Fruit fly (Drosophila melanogaster) whole organism, embryonic: ENCODE measurements around the gene Dpm2.
A peak's percentile ranks its signal among the peaks of the same experiment; 100 is the strongest.

Experiments used
- Abd-B ChIP-seq: fragments of 200-800 bp; sonication (Bioruptor generic); optimal IDR thresholded peaks from 2 replicates; lab custom pipeline; 2018; ENCODE audit warnings: missing biosample characterization, mild to moderate bottlenecking, missing genetic modification characterization, moderate library complexity
- Atf6 ChIP-seq: fragments of 200-800 bp; sonication (Bioruptor generic); IDR thresholded peaks from 2 replicates; pipeline ENCODE4 v1.3.6; 2022; ENCODE audit warnings: missing biosample characterization, missing genetic modification characterization
- Blimp-1 ChIP-seq: fragments of 200-800 bp; sonication (Bioruptor generic); optimal IDR thresholded peaks from 3 replicates; lab custom pipeline; 2018; ENCODE audit warnings: missing biosample characterization, missing genetic modification characterization, mild to moderate bottlenecking, moderate library complexity, missing genetic modification reagents
- CG12071 ChIP-seq: fragments of 200-800 bp; sonication (Bioruptor generic); optimal IDR thresholded peaks from 3 replicates; lab custom pipeline; 2018; ENCODE audit warnings: missing biosample characterization, mild to moderate bottlenecking, missing genetic modification characterization
- CG12104 ChIP-seq: fragments of 200-800 bp; sonication (Bioruptor generic); optimal IDR thresholded peaks from 3 replicates; lab custom pipeline; 2016; ENCODE audit warnings: missing biosample characterization, missing genetic modification characterization
- CG12769 ChIP-seq: fragments of 200-800 bp; sonication (Bioruptor generic); optimal IDR thresholded peaks from 2 replicates; lab custom pipeline; 2019; ENCODE audit warnings: missing biosample characterization, mild to moderate bottlenecking, missing genetic modification characterization, moderate library complexity
- CG14965 ChIP-seq: fragments of 200-800 bp; sonication (Bioruptor generic); optimal IDR thresholded peaks from 2 replicates; lab custom pipeline; 2016; ENCODE audit warnings: missing biosample characterization, missing genetic modification characterization, borderline replicate concordance
- CG1603 ChIP-seq: fragments of 200-800 bp; sonication (Bioruptor generic); optimal IDR thresholded peaks from 2 replicates; lab custom pipeline; 2019; ENCODE audit warnings: missing biosample characterization, mild to moderate bottlenecking, missing genetic modification characterization, moderate library complexity
- CG16815 ChIP-seq: fragments of 200-800 bp; sonication (Bioruptor generic); optimal IDR thresholded peaks from 3 replicates; lab custom pipeline; 2017; ENCODE audit warnings: missing biosample characterization, mild to moderate bottlenecking, missing genetic modification characterization
- CG18619 ChIP-seq: fragments of 200-800 bp; sonication (Bioruptor generic); optimal IDR thresholded peaks from 3 replicates; lab custom pipeline; 2017; ENCODE audit warnings: missing biosample characterization, mild to moderate bottlenecking, missing genetic modification characterization
- CG2120 ChIP-seq: fragments of 200-800 bp; sonication (Bioruptor generic); optimal IDR thresholded peaks from 3 replicates; lab custom pipeline; 2016; ENCODE audit warnings: missing biosample characterization, missing genetic modification characterization
- CG2199 ChIP-seq: fragments of 200-800 bp; sonication (Bioruptor generic); IDR thresholded peaks from 3 replicates; pipeline ENCODE4 v1.3.6; 2022; ENCODE audit warnings: missing biosample characterization, missing genetic modification characterization
- CG2678 ChIP-seq: fragments of 200-800 bp; sonication (Bioruptor generic); optimal IDR thresholded peaks from 3 replicates; lab custom pipeline; 2019; ENCODE audit warnings: missing biosample characterization, mild to moderate bottlenecking, missing genetic modification characterization, moderate library complexity
- CG3281 ChIP-seq: fragments of 200-800 bp; sonication (Bioruptor generic); optimal IDR thresholded peaks from 3 replicates; lab custom pipeline; 2017; ENCODE audit warnings: missing biosample characterization, mild to moderate bottlenecking, missing genetic modification characterization
- CG3838 ChIP-seq: fragments of 200-800 bp; sonication (Bioruptor generic); optimal IDR thresholded peaks from 3 replicates; lab custom pipeline; 2016; ENCODE audit warnings: missing biosample characterization, missing genetic modification characterization
- CG4707 ChIP-seq: fragments of 200-800 bp; sonication (Bioruptor generic); optimal IDR thresholded peaks from 2 replicates; lab custom pipeline; 2018; ENCODE audit warnings: missing biosample characterization, mild to moderate bottlenecking, missing genetic modification characterization, moderate library complexity
- CG4820 ChIP-seq: fragments of 200-800 bp; sonication (Bioruptor generic); optimal IDR thresholded peaks from 3 replicates; lab custom pipeline; 2016; ENCODE audit warnings: missing biosample characterization, missing genetic modification characterization
- CG5245 ChIP-seq: fragments of 200-800 bp; sonication (Bioruptor generic); optimal IDR thresholded peaks from 3 replicates; lab custom pipeline; 2016; ENCODE audit warnings: missing biosample characterization, missing genetic modification characterization
- CG6272 ChIP-seq: fragments of 200-800 bp; sonication (Bioruptor generic); IDR thresholded peaks from 2 replicates; pipeline ENCODE4 v1.3.6; 2022; ENCODE audit warnings: missing biosample characterization, missing genetic modification characterization
- CHES-1-like ChIP-seq: fragments of 200-800 bp; sonication (Bioruptor generic); optimal IDR thresholded peaks from 2 replicates; lab custom pipeline; 2016; ENCODE audit warnings: missing biosample characterization, missing genetic modification characterization
- Camta ChIP-seq: fragments of 200-800 bp; sonication (Bioruptor generic); optimal IDR thresholded peaks from 2 replicates; lab custom pipeline; 2016; ENCODE audit warnings: missing biosample characterization, missing genetic modification characterization
- CrebB ChIP-seq: fragments of 200-800 bp; sonication (Bioruptor generic); optimal IDR thresholded peaks from 3 replicates; lab custom pipeline; 2018; ENCODE audit warnings: missing biosample characterization, mild to moderate bottlenecking, missing genetic modification characterization
- D ChIP-seq, 2 experiments: fragments of 200-800 bp in 1 of 2; fragments of >200 bp in 1 of 2; sonication (Bioruptor generic) in 1 of 2; optimal IDR thresholded peaks; 2 replicates in 1 of 2; 3 replicates in 1 of 2; lab custom pipeline; 2017; ENCODE audit warnings: mild to moderate bottlenecking in 1 of 2, missing biosample characterization in 1 of 2, missing genetic modification characterization in 1 of 2, missing genetic modification reagents in 1 of 2
- Dip3 ChIP-seq: fragments of 200-800 bp; sonication (Bioruptor generic); optimal IDR thresholded peaks from 3 replicates; lab custom pipeline; 2016; ENCODE audit warnings: missing biosample characterization, missing genetic modification characterization
- HLH54F ChIP-seq: fragments of 200-800 bp; sonication (Bioruptor generic); optimal IDR thresholded peaks from 3 replicates; lab custom pipeline; 2016; ENCODE audit warnings: missing biosample characterization, missing genetic modification characterization
- Hey ChIP-seq: fragments of 200-800 bp; sonication (Bioruptor generic); optimal IDR thresholded peaks from 3 replicates; lab custom pipeline; 2018; ENCODE audit warnings: missing biosample characterization, mild to moderate bottlenecking, missing genetic modification characterization
- Hr78 ChIP-seq, 2 experiments: fragments of 200-800 bp in 1 of 2; fragments of >200 bp in 1 of 2; sonication (Bioruptor generic) in 1 of 2; optimal IDR thresholded peaks; 2 replicates each; lab custom pipeline; 2017 to 2019; ENCODE audit warnings: missing biosample characterization in 2 of 2, missing genetic modification characterization in 2 of 2, mild to moderate bottlenecking in 1 of 2, moderate library complexity in 1 of 2
- Jarid2 ChIP-seq: fragments of 200-800 bp; sonication (Bioruptor generic); optimal IDR thresholded peaks from 3 replicates; lab custom pipeline; 2017; ENCODE audit warnings: mild to moderate bottlenecking, missing biosample characterization, missing genetic modification reagents, missing genetic modification characterization
- Lhr ChIP-seq: fragments of 200-800 bp; sonication (Bioruptor generic); optimal IDR thresholded peaks from 3 replicates; lab custom pipeline; 2017; ENCODE audit warnings: mild to moderate bottlenecking, missing biosample characterization, missing genetic modification reagents, missing genetic modification characterization
- Mad ChIP-seq: fragments of 200-800 bp; sonication (Bioruptor generic); optimal IDR thresholded peaks from 2 replicates; lab custom pipeline; 2016; ENCODE audit warnings: missing biosample characterization, missing genetic modification characterization
- Oli ChIP-seq: fragments of 200-800 bp; sonication (Bioruptor generic); optimal IDR thresholded peaks from 2 replicates; lab custom pipeline; 2018; ENCODE audit warnings: missing biosample characterization, mild to moderate bottlenecking, missing genetic modification characterization, moderate library complexity
- Pdp1 ChIP-seq, 2 experiments: fragments of 200-800 bp; sonication (Bioruptor generic); optimal IDR thresholded peaks; 3 replicates each; lab custom pipeline; 2016; ENCODE audit warnings: missing biosample characterization in 2 of 2, missing genetic modification characterization in 2 of 2, mild to moderate bottlenecking in 1 of 2, moderate library complexity in 1 of 2
- Rx ChIP-seq: fragments of 200-800 bp; sonication (Bioruptor generic); IDR thresholded peaks from 2 replicates; pipeline ENCODE4 v1.3.6; 2022; ENCODE audit warnings: missing biosample characterization, missing genetic modification characterization
- Xbp1 ChIP-seq: fragments of 200-800 bp; sonication (Bioruptor generic); optimal IDR thresholded peaks from 3 replicates; lab custom pipeline; 2016; ENCODE audit warnings: missing biosample characterization, mild to moderate bottlenecking, missing genetic modification characterization
- bcd ChIP-seq: fragments of 200-800 bp; sonication (Bioruptor generic); optimal IDR thresholded peaks from 2 replicates; lab custom pipeline; 2017; ENCODE audit warnings: missing biosample characterization, mild to moderate bottlenecking, missing genetic modification characterization
- cato ChIP-seq: fragments of 200-800 bp; sonication (Bioruptor generic); optimal IDR thresholded peaks from 2 replicates; lab custom pipeline; 2016; ENCODE audit warnings: missing biosample characterization, missing genetic modification characterization, borderline replicate concordance
- caup ChIP-seq: fragments of 200-800 bp; sonication (Bioruptor generic); optimal IDR thresholded peaks from 3 replicates; lab custom pipeline; 2017; ENCODE audit warnings: missing biosample characterization, mild to moderate bottlenecking, missing genetic modification characterization, moderate library complexity; ENCODE audit not compliant: severe bottlenecking
- crc ChIP-seq: fragments of 200-800 bp; sonication (Bioruptor generic); optimal IDR thresholded peaks from 2 replicates; lab custom pipeline; 2016; ENCODE audit warnings: missing biosample characterization, missing genetic modification characterization
- dmrt11E ChIP-seq: fragments of 200-800 bp; sonication (Bioruptor generic); optimal IDR thresholded peaks from 3 replicates; lab custom pipeline; 2018; ENCODE audit warnings: missing biosample characterization, mild to moderate bottlenecking, missing genetic modification characterization, moderate library complexity
- ems ChIP-seq: fragments of 200-800 bp; sonication (Bioruptor generic); optimal IDR thresholded peaks from 3 replicates; lab custom pipeline; 2016; ENCODE audit warnings: missing biosample characterization, missing genetic modification characterization
- hth ChIP-seq: fragments of >200 bp; optimal IDR thresholded peaks from 2 replicates; lab custom pipeline; 2017; ENCODE audit warnings: inconsistent platforms
- kah ChIP-seq: fragments of 200-800 bp; sonication (Bioruptor generic); optimal IDR thresholded peaks from 2 replicates; lab custom pipeline; 2018; ENCODE audit warnings: missing biosample characterization, mild to moderate bottlenecking, missing genetic modification characterization
- pho ChIP-seq: fragments of 200-800 bp; sonication (Bioruptor generic); optimal IDR thresholded peaks from 2 replicates; lab custom pipeline; 2016; ENCODE audit warnings: missing biosample characterization, missing genetic modification characterization
- salm ChIP-seq: fragments of 200-800 bp; sonication (Bioruptor generic); optimal IDR thresholded peaks from 2 replicates; lab custom pipeline; 2018; ENCODE audit warnings: missing biosample characterization, mild to moderate bottlenecking, missing genetic modification characterization
- sens-2 ChIP-seq: fragments of 200-800 bp; sonication (Bioruptor generic); IDR thresholded peaks from 2 replicates; pipeline ENCODE4 v1.3.6; 2022; ENCODE audit warnings: missing biosample characterization, missing genetic modification characterization
- so ChIP-seq: fragments of 200-800 bp; sonication (Bioruptor generic); IDR thresholded peaks from 3 replicates; pipeline ENCODE4 v1.3.6; 2022; ENCODE audit warnings: missing biosample characterization, missing genetic modification characterization
- trh ChIP-seq: fragments of 200-800 bp; sonication (Bioruptor generic); optimal IDR thresholded peaks from 2 replicates; lab custom pipeline; 2016; ENCODE audit warnings: missing biosample characterization, missing genetic modification characterization
- tup ChIP-seq: fragments of 200-800 bp; sonication (Bioruptor generic); optimal IDR thresholded peaks from 2 replicates; lab custom pipeline; 2016; ENCODE audit warnings: missing biosample characterization, mild to moderate bottlenecking, missing genetic modification characterization, moderate library complexity
- twi ChIP-seq: fragments of 200-800 bp; optimal IDR thresholded peaks from 2 replicates; lab custom pipeline; 2019; ENCODE audit warnings: missing biosample characterization, mild to moderate bottlenecking, missing genetic modification characterization, moderate library complexity
- z ChIP-seq: fragments of 200-800 bp; sonication (Bioruptor generic); IDR thresholded peaks from 3 replicates; pipeline ENCODE4 v1.3.6; 2022; ENCODE audit warnings: missing biosample characterization, missing genetic modification characterization

The Dpm2 gene

DNA sequence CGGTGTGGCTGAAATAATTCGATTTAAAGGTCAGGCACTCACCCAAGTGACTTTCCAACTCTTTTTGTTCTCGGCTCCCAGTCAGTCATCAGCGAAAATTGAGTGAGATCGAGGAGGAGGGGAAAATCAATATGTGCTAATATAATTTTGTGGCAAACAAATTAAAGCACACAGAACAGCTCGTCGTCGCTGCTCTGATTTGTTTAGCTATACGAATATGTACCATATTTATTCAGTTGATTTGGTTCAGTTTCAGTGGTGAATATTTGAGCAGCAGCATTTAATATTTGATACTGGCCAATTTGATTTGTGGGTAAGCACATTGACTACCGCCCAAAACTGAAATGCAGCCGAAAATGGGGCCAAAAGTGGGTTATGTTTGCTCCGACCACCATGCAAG lies 13.9 kb upstream of the Dpm2 start (continued):
- TF ChIP-seq Xbp1 (GFP tag; lab: Kevin White, UChicago) (peak; percentile 13), CG2199 (GFP tag; lab: Robert Waterston, UW) (no peak), kah (GFP tag; lab: Kevin White, UChicago) (no peak), CG2678 (tag; lab: Kevin White, UChicago) (peak; percentile 60), so (GFP tag; lab: Robert Waterston, UW) (peak; percentile 43; the same call in 2 of the 3 replicates), crc (GFP tag; lab: Kevin White, UChicago) (no peak), Oli (tag; lab: Kevin White, UChicago) (peak; percentile 26), HLH54F (GFP tag; lab: Kevin White, UChicago) (peak; percentile 9), pho (peak; percentile 30), twi (tag; lab: Kevin White, UChicago) (no peak), CG3838 (GFP tag; lab: Kevin White, UChicago) (peak; percentile 0), hth (lab: Kevin White, UChicago) (no peak), CG2120 (GFP tag; lab: Kevin White, UChicago) (no peak), CG6272 (no peak), Blimp-1 (peak; percentile 68), CG4707 (GFP tag; lab: Kevin White, UChicago) (peak; percentile 34), CG16815 (GFP tag; lab: Kevin White, UChicago) (no peak), salm (peak; percentile 9), Abd-B (GFP tag; lab: Kevin White, UChicago) (no peak), CG18619 (GFP tag; lab: Kevin White, UChicago) (peak; percentile 28), CG3281 (peak; percentile 55), Jarid2 (GFP tag; lab: Kevin White, UChicago) (peak; percentile 25), CG5245 (GFP tag; lab: Kevin White, UChicago) (peak; percentile 13), Camta (peak; percentile 26), Rx (GFP tag; lab: Robert Waterston, UW) (no peak), CG1603 (tag; lab: Kevin White, UChicago) (peak; percentile 70), CG12104 (GFP tag; lab: Kevin White, UChicago) (peak; percentile 3), CG12769 (tag; lab: Kevin White, UChicago) (peak; percentile 75), CG4820 (GFP tag; lab: Kevin White, UChicago) (peak; percentile 40), D (optimal IDR thresholded peaks at IDR 0.05; lab: Kevin White, UChicago) (no peak), D (GFP tag; optimal IDR thresholded peaks at IDR 0.05; lab: Kevin White, UChicago) (peak; percentile 15), CHES-1-like (peak; percentile 19), sens-2 (GFP tag; lab: Robert Waterston, UW) (no peak), Mad (no peak), dmrt11E (tag; lab: Kevin White, UChicago) (peak; percentile 58), Dip3 (no peak), ems (GFP tag; lab: Kevin White, UChicago) (peak; percentile 12), CG14965 (peak; percentile 37), trh (GFP tag; lab: Kevin White, UChicago) (peak; percentile 45), caup (GFP tag; lab: Kevin White, UChicago) (peak; percentile 68), cato (GFP tag; lab: Kevin White, UChicago) (peak; percentile 31), Pdp1 (GFP tag; optimal IDR thresholded peaks at IDR 0.05; lab: Kevin White, UChicago) (peak in 1 of 2 experiments; percentile 38), bcd (GFP tag; lab: Kevin White, UChicago) (no peak), CG12071 (GFP tag; lab: Kevin White, UChicago) (peak; percentile 58), Lhr (GFP tag; lab: Kevin White, UChicago) (peak; percentile 1), CrebB (tag; lab: Kevin White, UChicago) (peak; percentile 30), Hey (no peak), Hr78 (GFP tag; optimal IDR thresholded peaks at IDR 0.05; lab: Kevin White, UChicago) (no peak), z (GFP tag; lab: Robert Waterston, UW) (peak; percentile 58; the same call in 2 of the 3 replicates), Atf6 (GFP tag; lab: Robert Waterston, UW) (peak; percentile 24; the same call in 1 of the 2 replicates), tup (GFP tag; lab: Kevin White, UChicago) (no peak)
